Fruit fly (Drosophila melanogaster) whole organism, embryonic: ENCODE measurements around the gene scat.
A peak's percentile ranks its signal among the peaks of the same experiment; 100 is the strongest.

ENCODE experiments used
- CG10267 ChIP-seq: fragments of 200-800 bp; sonication (Bioruptor generic); optimal IDR thresholded peaks from 2 replicates; lab custom pipeline; 2018; ENCODE audit warnings: missing biosample characterization, mild to moderate bottlenecking, missing genetic modification characterization, moderate library complexity
- CG10321 ChIP-seq: fragments of 200-800 bp; sonication (Bioruptor generic); IDR thresholded peaks from 2 replicates; pipeline ENCODE4 v1.3.6; 2022; ENCODE audit warnings: missing biosample characterization, missing genetic modification characterization
- CG12071 ChIP-seq: fragments of 200-800 bp; sonication (Bioruptor generic); optimal IDR thresholded peaks from 3 replicates; lab custom pipeline; 2018; ENCODE audit warnings: missing biosample characterization, mild to moderate bottlenecking, missing genetic modification characterization
- CG13287 ChIP-seq: fragments of 200-800 bp; sonication (Bioruptor generic); IDR thresholded peaks from 2 replicates; pipeline ENCODE4 v1.3.6; 2022; ENCODE audit warnings: missing biosample characterization, missing genetic modification characterization; ENCODE audit not compliant: partially characterized antibody
- CG1832 ChIP-seq: fragments of 200-800 bp; sonication (Bioruptor generic); optimal IDR thresholded peaks from 2 replicates; lab custom pipeline; 2017; ENCODE audit warnings: missing biosample characterization, mild to moderate bottlenecking, missing genetic modification characterization, inconsistent platforms
- CG31441 ChIP-seq: fragments of 200-800 bp; sonication (Bioruptor generic); IDR thresholded peaks from 2 replicates; pipeline ENCODE4 v1.3.6; 2022; ENCODE audit warnings: missing biosample characterization, missing genetic modification characterization
- CG34376 ChIP-seq: fragments of 200-800 bp; sonication (Bioruptor generic); optimal IDR thresholded peaks from 2 replicates; lab custom pipeline; 2018; ENCODE audit warnings: missing biosample characterization, mild to moderate bottlenecking, missing genetic modification characterization
- CG4404 ChIP-seq: fragments of 200-800 bp; sonication (Bioruptor generic); IDR thresholded peaks from 2 replicates; pipeline ENCODE4 v1.3.6; 2022; ENCODE audit warnings: missing biosample characterization, missing genetic modification characterization
- CG4730 ChIP-seq: fragments of 200-800 bp; sonication (Bioruptor generic); IDR thresholded peaks from 2 replicates; pipeline ENCODE4 v1.3.6; 2022; ENCODE audit warnings: missing biosample characterization, missing genetic modification characterization
- CG4820 ChIP-seq: fragments of 200-800 bp; sonication (Bioruptor generic); optimal IDR thresholded peaks from 3 replicates; lab custom pipeline; 2016; ENCODE audit warnings: missing biosample characterization, missing genetic modification characterization
- CG4854 ChIP-seq: fragments of 200-800 bp; sonication (Bioruptor generic); optimal IDR thresholded peaks from 2 replicates; lab custom pipeline; 2016; ENCODE audit warnings: missing biosample characterization, missing genetic modification characterization, inconsistent platforms
- CG6254 ChIP-seq: fragments of 200-800 bp; sonication (Bioruptor generic); optimal IDR thresholded peaks from 3 replicates; lab custom pipeline; 2017; ENCODE audit warnings: mild to moderate bottlenecking, missing biosample characterization, missing genetic modification reagents, missing genetic modification characterization
- CG7963 ChIP-seq: fragments of 200-800 bp; sonication (Bioruptor generic); IDR thresholded peaks from 3 replicates; pipeline ENCODE4 v1.3.6; 2022; ENCODE audit warnings: missing biosample characterization, missing genetic modification characterization; ENCODE audit not compliant: partially characterized antibody
- CG8281 ChIP-seq: fragments of 200-800 bp; sonication (Bioruptor generic); optimal IDR thresholded peaks from 2 replicates; lab custom pipeline; 2018; ENCODE audit warnings: missing biosample characterization, mild to moderate bottlenecking, missing genetic modification characterization, moderate library complexity
- CG9215 ChIP-seq: fragments of 200-800 bp; sonication (Bioruptor generic); IDR thresholded peaks from 2 replicates; pipeline ENCODE4 v1.3.6; 2022; ENCODE audit warnings: missing biosample characterization, missing genetic modification characterization
- CHES-1-like ChIP-seq: fragments of 200-800 bp; sonication (Bioruptor generic); optimal IDR thresholded peaks from 2 replicates; lab custom pipeline; 2016; ENCODE audit warnings: missing biosample characterization, missing genetic modification characterization
- CoRest ChIP-seq: fragments of 200-800 bp; sonication (Bioruptor generic); optimal IDR thresholded peaks from 3 replicates; lab custom pipeline; 2018; ENCODE audit warnings: missing biosample characterization, mild to moderate bottlenecking, missing genetic modification characterization, moderate library complexity
- Ets97D ChIP-seq: fragments of 200-800 bp; sonication (Bioruptor generic); optimal IDR thresholded peaks from 3 replicates; lab custom pipeline; 2016; ENCODE audit warnings: missing biosample characterization, missing genetic modification characterization
- H2.0 ChIP-seq: fragments of 200-800 bp; sonication (Bioruptor generic); IDR thresholded peaks from 2 replicates; pipeline ENCODE4 v1.3.6; 2022; ENCODE audit warnings: missing biosample characterization, missing genetic modification characterization
- Hr39 ChIP-seq: fragments of >200 bp; optimal IDR thresholded peaks from 2 replicates; lab custom pipeline; 2017
- Lim3 ChIP-seq: fragments of 200-800 bp; sonication (Bioruptor generic); IDR thresholded peaks from 2 replicates; pipeline ENCODE4 v1.3.6; 2022; ENCODE audit warnings: missing biosample characterization, missing genetic modification characterization
- MESR4 ChIP-seq: fragments of 200-800 bp; sonication (Bioruptor generic); optimal IDR thresholded peaks from 2 replicates; lab custom pipeline; 2018; ENCODE audit warnings: missing biosample characterization, mild to moderate bottlenecking, missing genetic modification characterization, moderate library complexity
- Med ChIP-seq: fragments of 200-800 bp; sonication (Bioruptor generic); peaks from one replicate; lab custom pipeline; 2016; ENCODE audit warnings: missing biosample characterization, missing genetic modification characterization, mild to moderate bottlenecking, inconsistent platforms, moderate library complexity
- NC2β ChIP-seq: fragments of 200-800 bp; sonication (Bioruptor generic); optimal IDR thresholded peaks from 2 replicates; lab custom pipeline; 2016; ENCODE audit warnings: missing biosample characterization, missing genetic modification characterization
- Stat92E ChIP-seq, 3 experiments: fragments of >200 bp in 2 of 3; fragments of 200-800 bp in 1 of 3; sonication (Bioruptor generic) in 1 of 3; optimal IDR thresholded peaks; 2 replicates each; lab custom pipeline; 2017 to 2019; ENCODE audit warnings: missing biosample characterization in 3 of 3, missing genetic modification characterization in 3 of 3, mild to moderate bottlenecking in 1 of 3, moderate library complexity in 1 of 3
- bab2 ChIP-seq: fragments of 200-800 bp; sonication (Bioruptor generic); optimal IDR thresholded peaks from 2 replicates; lab custom pipeline; 2016; ENCODE audit warnings: missing biosample characterization, missing genetic modification characterization
- btn ChIP-seq: fragments of 200-800 bp; sonication (Bioruptor generic); optimal IDR thresholded peaks from 2 replicates; lab custom pipeline; 2016; ENCODE audit warnings: missing biosample characterization, missing genetic modification characterization
- cato ChIP-seq: fragments of 200-800 bp; sonication (Bioruptor generic); optimal IDR thresholded peaks from 2 replicates; lab custom pipeline; 2016; ENCODE audit warnings: missing biosample characterization, missing genetic modification characterization, borderline replicate concordance
- caup ChIP-seq: fragments of 200-800 bp; sonication (Bioruptor generic); optimal IDR thresholded peaks from 3 replicates; lab custom pipeline; 2017; ENCODE audit warnings: missing biosample characterization, mild to moderate bottlenecking, missing genetic modification characterization, moderate library complexity; ENCODE audit not compliant: severe bottlenecking
- cg ChIP-seq: fragments of 200-800 bp; sonication (Bioruptor generic); optimal IDR thresholded peaks from 3 replicates; lab custom pipeline; 2019; ENCODE audit warnings: missing biosample characterization, mild to moderate bottlenecking, missing genetic modification characterization, moderate library complexity
- da ChIP-seq: fragments of 200-800 bp; sonication (Bioruptor generic); optimal IDR thresholded peaks from 2 replicates; lab custom pipeline; 2016; ENCODE audit warnings: missing biosample characterization, missing genetic modification characterization
- exex ChIP-seq: fragments of 200-800 bp; sonication (Bioruptor generic); optimal IDR thresholded peaks from 4 replicates; lab custom pipeline; 2018; ENCODE audit warnings: missing biosample characterization, mild to moderate bottlenecking, missing genetic modification characterization, moderate library complexity
- ftz-f1 ChIP-seq: fragments of 200-800 bp; sonication (Bioruptor generic); optimal IDR thresholded peaks from 2 replicates; lab custom pipeline; 2016; ENCODE audit warnings: missing biosample characterization, missing genetic modification characterization
- gce ChIP-seq: fragments of 200-800 bp; sonication (Bioruptor generic); IDR thresholded peaks from 3 replicates; pipeline ENCODE4 v1.3.6; 2022; ENCODE audit warnings: missing biosample characterization, missing genetic modification characterization
- gfzf ChIP-seq: fragments of 200-800 bp; sonication (Bioruptor generic); optimal IDR thresholded peaks from 2 replicates; lab custom pipeline; 2016; ENCODE audit warnings: missing biosample characterization, mild to moderate bottlenecking, missing genetic modification characterization, moderate library complexity
- grn ChIP-seq: fragments of 200-800 bp; sonication (Bioruptor generic); optimal IDR thresholded peaks from 3 replicates; lab custom pipeline; 2017; ENCODE audit warnings: missing biosample characterization, missing genetic modification characterization
- gsb ChIP-seq: fragments of 200-800 bp; sonication (Bioruptor generic); IDR thresholded peaks from 2 replicates; pipeline ENCODE4 v1.3.6; 2022; ENCODE audit warnings: missing biosample characterization, missing genetic modification characterization
- h ChIP-seq: fragments of >200 bp; optimal IDR thresholded peaks from 2 replicates; lab custom pipeline; 2017
- kni ChIP-seq: fragments of 200-800 bp; sonication (Bioruptor generic); optimal IDR thresholded peaks from 3 replicates; lab custom pipeline; 2017; ENCODE audit warnings: mild to moderate bottlenecking, missing biosample characterization, missing genetic modification reagents, missing genetic modification characterization
- lab ChIP-seq: fragments of 200-800 bp; sonication (Bioruptor generic); optimal IDR thresholded peaks from 3 replicates; lab custom pipeline; 2017; ENCODE audit warnings: missing biosample characterization, missing genetic modification characterization, mild to moderate bottlenecking, moderate library complexity, missing genetic modification reagents
- lbe ChIP-seq: fragments of 200-800 bp; sonication (Bioruptor generic); optimal IDR thresholded peaks from 2 replicates; lab custom pipeline; 2016; ENCODE audit warnings: missing biosample characterization, mild to moderate bottlenecking, missing genetic modification characterization
- lola ChIP-seq, 3 experiments: fragments of >200 bp in 2 of 3; fragments of 200-800 bp in 1 of 3; sonication (Bioruptor generic) in 1 of 3; optimal IDR thresholded peaks; 2 replicates each; lab custom pipeline; 2017 to 2019; ENCODE audit warnings: missing biosample characterization in 3 of 3, missing genetic modification characterization in 3 of 3, mild to moderate bottlenecking in 1 of 3, moderate library complexity in 1 of 3
- mirr ChIP-seq: fragments of 200-800 bp; sonication (Bioruptor generic); optimal IDR thresholded peaks from 3 replicates; lab custom pipeline; 2018; ENCODE audit warnings: missing biosample characterization, mild to moderate bottlenecking, missing genetic modification characterization
- mld ChIP-seq: fragments of 200-800 bp; sonication (Bioruptor generic); IDR thresholded peaks from 3 replicates; pipeline ENCODE4 v1.3.6; 2022; ENCODE audit warnings: missing biosample characterization, missing genetic modification characterization; ENCODE audit not compliant: partially characterized antibody
- nau ChIP-seq: fragments of 200-800 bp; sonication (Bioruptor generic); optimal IDR thresholded peaks from 3 replicates; lab custom pipeline; 2017; ENCODE audit warnings: missing biosample characterization, mild to moderate bottlenecking, missing genetic modification characterization, missing genetic modification reagents
- org-1 ChIP-seq: fragments of 200-800 bp; sonication (Bioruptor generic); optimal IDR thresholded peaks from 2 replicates; lab custom pipeline; 2017; ENCODE audit warnings: missing biosample characterization, missing genetic modification characterization
- sob ChIP-seq: fragments of 200-800 bp; sonication (Bioruptor generic); IDR thresholded peaks from 2 replicates; pipeline ENCODE4 v1.3.6; 2022; ENCODE audit warnings: missing biosample characterization, missing genetic modification characterization
- sug ChIP-seq: fragments of 200-800 bp; optimal IDR thresholded peaks from 2 replicates; lab custom pipeline; 2019; ENCODE audit warnings: missing biosample characterization, mild to moderate bottlenecking, missing genetic modification characterization, moderate library complexity
- zen ChIP-seq: fragments of 200-800 bp; sonication (Bioruptor generic); optimal IDR thresholded peaks from 3 replicates; lab custom pipeline; 2018; ENCODE audit warnings: missing biosample characterization, mild to moderate bottlenecking, missing genetic modification characterization, moderate library complexity

scat gene

DNA sequence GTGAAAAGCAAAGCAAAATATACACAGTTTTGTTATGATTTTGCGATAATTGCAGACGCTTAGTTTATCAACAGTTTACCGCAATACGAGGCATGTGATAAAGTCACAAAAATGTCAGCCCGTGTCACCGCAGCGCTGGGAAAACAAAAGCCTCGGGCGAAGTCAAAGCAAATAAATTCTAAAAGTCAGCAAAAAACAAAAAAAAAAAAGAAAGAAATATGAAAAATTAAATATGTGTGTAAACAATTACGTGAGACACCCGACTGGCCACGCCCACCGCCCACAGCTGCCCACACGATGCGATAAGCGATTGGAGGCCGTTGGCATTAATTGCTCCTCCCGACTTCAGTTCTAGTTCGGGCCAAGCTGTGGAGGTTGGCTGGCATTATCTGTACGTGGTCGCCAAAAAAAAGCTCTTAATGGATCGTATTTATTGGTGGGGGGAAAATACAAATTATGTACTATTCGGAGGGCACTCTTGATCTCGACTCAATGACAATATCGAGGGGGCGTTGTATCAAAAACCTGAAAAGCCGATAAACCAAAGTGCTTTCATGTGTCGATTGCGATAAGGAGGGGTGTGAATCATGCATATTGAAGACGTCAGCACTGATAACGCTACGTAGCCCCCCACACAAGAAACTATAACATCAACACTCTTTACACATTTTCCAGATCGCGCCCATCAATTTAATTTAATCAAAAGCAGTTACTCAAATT is 28.3 kb downstream of the scat start (continued):
- TF ChIP-seq CG4404 (GFP tag; lab: Robert Waterston, UW), result no peak
- peak; percentile 64 for TF ChIP-seq grn
- peak; percentile 44 for TF ChIP-seq Med (GFP tag; lab: Kevin White, UChicago)
- TF ChIP-seq CG13287 (GFP tag; lab: Robert Waterston, UW), result no peak
- no peak for TF ChIP-seq cg (GFP tag; lab: Kevin White, UChicago)
- no peak for TF ChIP-seq da
- TF ChIP-seq mld, result 0 out of 3 replicates have a peak, but pooled peaks have one; percentile 35
- TF ChIP-seq Lim3 (GFP tag; lab: Robert Waterston, UW), result no peak
- TF ChIP-seq CG10321, result 0 out of 2 replicates have a peak, but pooled peaks have one; percentile 11
- TF ChIP-seq CG9215 (GFP tag; lab: Robert Waterston, UW), result no peak
- no peak for TF ChIP-seq CG12071 (GFP tag; lab: Kevin White, UChicago)
- TF ChIP-seq mirr (GFP tag; lab: Kevin White, UChicago), result peak; percentile 28
- no peak for TF ChIP-seq CG31441 (GFP tag; lab: Robert Waterston, UW)
- peak; percentile 74 for TF ChIP-seq CG34376 (GFP tag; lab: Kevin White, UChicago)
- no peak for TF ChIP-seq CG10267 (tag; lab: Kevin White, UChicago)
- TF ChIP-seq CHES-1-like, result no peak
- TF ChIP-seq Stat92E (GFP tag; optimal IDR thresholded peaks at IDR 0.05; lab: Kevin White, UChicago), result no peak
- no peak for TF ChIP-seq CG4730 (GFP tag; lab: Robert Waterston, UW)
- no peak for TF ChIP-seq CG7963 (GFP tag; lab: Robert Waterston, UW)
- no peak for TF ChIP-seq lbe (GFP tag; lab: Kevin White, UChicago)
- TF ChIP-seq NC2β (GFP tag; lab: Kevin White, UChicago), result no peak
- no peak for TF ChIP-seq CG1832 (GFP tag; lab: Kevin White, UChicago)
- TF ChIP-seq CG8281, result no peak
- TF ChIP-seq MESR4 (GFP tag; lab: Kevin White, UChicago), result no peak
- TF ChIP-seq CG4820 (GFP tag; lab: Kevin White, UChicago), result no peak
- no peak for TF ChIP-seq btn (GFP tag; lab: Kevin White, UChicago)
- no peak for TF ChIP-seq CoRest (tag; lab: Kevin White, UChicago)
- TF ChIP-seq Hr39 (lab: Kevin White, UChicago), result no peak
- TF ChIP-seq cato (GFP tag; lab: Kevin White, UChicago), result no peak
- TF ChIP-seq CG4854 (GFP tag; lab: Kevin White, UChicago), result no peak
- TF ChIP-seq org-1 (GFP tag; lab: Kevin White, UChicago), result no peak
- TF ChIP-seq ftz-f1 (GFP tag; lab: Kevin White, UChicago), result peak; percentile 75
- no peak for TF ChIP-seq zen
- TF ChIP-seq lab (GFP tag; lab: Kevin White, UChicago), result peak; percentile 57
- TF ChIP-seq h (lab: Kevin White, UChicago), result no peak
- TF ChIP-seq CG6254 (GFP tag; lab: Kevin White, UChicago), result no peak
- TF ChIP-seq gce, result 0 out of 3 replicates have a peak, but pooled peaks have one; percentile 23
- peak; percentile 23; the same call in 1 of the 2 replicates for TF ChIP-seq sob
- peak; percentile 61 for TF ChIP-seq exex (tag; lab: Kevin White, UChicago)
- TF ChIP-seq gsb, result no peak
- no peak for TF ChIP-seq nau (GFP tag; lab: Kevin White, UChicago)
- no peak for TF ChIP-seq gfzf
- TF ChIP-seq H2.0 (GFP tag; lab: Robert Waterston, UW), result no peak
- TF ChIP-seq sug (tag; lab: Kevin White, UChicago), result peak; percentile 77
- TF ChIP-seq kni (GFP tag; lab: Kevin White, UChicago), result no peak
- no peak for TF ChIP-seq bab2 (GFP tag; lab: Kevin White, UChicago)
- no peak for TF ChIP-seq Ets97D (GFP tag; lab: Kevin White, UChicago)
- no peak for TF ChIP-seq caup (GFP tag; lab: Kevin White, UChicago)
- no peak for TF ChIP-seq lola (GFP tag; optimal IDR thresholded peaks at IDR 0.05; lab: Kevin White, UChicago)
